Worm (Caenorhabditis elegans): ENCODE measurements around the gene ari-2.

DNA sequence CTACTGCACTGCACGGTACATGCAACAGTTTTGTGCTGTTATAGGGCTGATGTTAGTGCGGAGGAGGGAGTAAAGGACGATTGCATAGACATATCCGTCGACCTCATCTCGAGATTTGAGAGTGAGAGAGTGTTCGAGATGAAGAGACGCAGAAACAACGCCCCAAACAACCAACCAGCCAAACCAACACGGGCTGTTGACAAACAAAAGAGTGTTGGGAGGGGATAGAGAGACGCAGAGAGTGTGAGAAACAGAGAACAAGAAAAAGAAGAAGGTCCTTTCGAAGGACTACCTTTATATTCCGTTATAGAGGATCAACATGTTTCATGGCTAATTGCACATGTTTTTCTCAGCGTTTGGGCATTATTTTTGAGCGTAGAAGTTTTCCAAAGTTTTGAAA, 49.4 kb downstream of the ari-2 start:
- no peak for TF ChIP-seq him-1 (tag; optimal IDR thresholded peaks at IDR 0.05)
- no peak for TF ChIP-seq W03F9.2 (tag; optimal IDR thresholded peaks at IDR 0.05)
